Worm (Caenorhabditis elegans): ENCODE measurements around the gene gmeb-3.

DNA sequence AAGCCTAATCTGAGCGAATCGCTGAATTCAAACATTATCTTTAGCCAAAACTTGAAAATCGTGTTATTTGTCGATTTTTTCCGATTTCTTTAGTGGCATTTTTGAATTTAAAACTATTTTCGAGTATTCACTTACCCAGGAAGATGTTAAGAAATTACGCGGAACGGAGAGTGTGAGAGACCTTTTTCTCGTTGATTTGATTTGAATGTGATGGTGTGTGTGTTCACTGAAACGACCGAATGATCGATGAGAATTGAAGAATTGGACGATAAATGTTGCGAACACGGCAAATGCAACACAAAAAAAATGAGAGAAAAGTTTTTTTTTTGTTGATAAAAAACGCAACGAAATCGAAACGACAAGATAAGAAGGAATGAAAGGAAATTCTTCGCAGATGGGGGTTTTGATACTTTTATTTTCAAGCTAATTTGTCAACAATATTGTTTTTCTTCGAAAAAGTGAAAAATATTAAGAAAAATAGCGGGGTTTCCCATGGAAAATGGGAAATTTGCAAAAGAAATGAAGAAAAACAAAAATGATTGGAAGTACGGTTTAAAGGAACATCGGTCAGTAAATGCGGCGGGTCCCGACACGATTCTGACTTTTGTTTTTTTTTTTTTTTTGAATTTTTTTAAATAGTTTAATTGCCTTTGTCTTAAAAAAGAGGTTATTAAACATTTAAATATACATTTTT lies 32.1 kb downstream of the gmeb-3 start, which contains the start of gene mtm-3:
- TF ChIP-seq mls-2 (tag; optimal IDR thresholded peaks at IDR 0.05), result no peak
- no peak for TF ChIP-seq tbx-8 (GFP tag; optimal IDR thresholded peaks at IDR 0.05)
- no peak for TF ChIP-seq sem-2 (GFP tag; optimal IDR thresholded peaks at IDR 0.05)
- no peak for TF ChIP-seq snpc-4 (tag; optimal IDR thresholded peaks at IDR 0.05)
- no peak for TF ChIP-seq ztf-11 (tag; optimal IDR thresholded peaks at IDR 0.05)
- no peak for TF ChIP-seq nhr-76 (tag; optimal IDR thresholded peaks at IDR 0.05)
- TF ChIP-seq nhr-12 (tag; optimal IDR thresholded peaks at IDR 0.05), result no peak
- no peak for TF ChIP-seq lin-13 (tag; optimal IDR thresholded peaks at IDR 0.05)
- no peak for TF ChIP-seq cnd-1 (tag; optimal IDR thresholded peaks at IDR 0.05)
- no peak for TF ChIP-seq nhr-28 (tag; optimal IDR thresholded peaks at IDR 0.05)
- no peak for TF ChIP-seq unc-62 (GFP tag; optimal IDR thresholded peaks at IDR 0.05)
- no peak for TF ChIP-seq unc-39 (tag; optimal IDR thresholded peaks at IDR 0.05)
- no peak for TF ChIP-seq mab-5 (tag; optimal IDR thresholded peaks at IDR 0.05)
- no peak for TF ChIP-seq blmp-1 (tag; optimal IDR thresholded peaks at IDR 0.05)

Measured in whole organism, mixed stage, embryonic.